Fruit fly (Drosophila melanogaster): ENCODE data around the gene Polr3I.

Polr3I gene

DNA sequence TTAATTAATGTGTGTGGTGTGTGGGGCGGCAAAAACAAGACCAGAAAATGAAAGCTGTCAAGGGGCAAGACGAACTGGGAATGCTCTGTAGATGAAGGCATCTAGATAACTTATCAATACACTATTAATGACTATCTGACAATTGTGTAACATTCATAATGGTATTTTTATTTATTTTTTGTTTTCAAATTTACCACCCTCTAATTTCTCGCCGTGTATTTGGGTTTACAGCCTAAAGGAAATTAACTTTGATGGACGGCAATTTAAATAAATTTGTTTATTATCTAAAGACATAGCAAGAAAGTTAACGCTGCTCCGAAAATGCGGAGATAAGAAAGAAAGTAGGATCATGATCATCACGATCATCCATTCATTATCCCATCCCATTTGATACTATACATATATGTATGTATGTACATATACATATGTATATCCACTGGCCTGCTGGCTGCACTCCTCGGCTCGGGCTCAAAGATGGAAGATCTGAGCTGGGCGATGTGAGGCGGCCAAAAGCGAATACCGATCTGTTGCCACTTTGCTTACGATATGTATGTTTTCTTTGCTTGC is 48.5 kb downstream of the Polr3I start:
- TF ChIP-seq CG4496 (GFP tag; IDR thresholded peaks at IDR 0.05): peak; percentile 57; the same call in 1 of the 3 replicates
- TF ChIP-seq fd96Ca (GFP tag; IDR thresholded peaks at IDR 0.05): 0 out of 3 replicates have a peak, but pooled peaks have one; percentile 15
- peak; percentile 14 for TF ChIP-seq CG15710 (tag; optimal IDR thresholded peaks at IDR 0.05)
- TF ChIP-seq CG8301 (tag; optimal IDR thresholded peaks at IDR 0.05): peak; percentile 41
- no peak for TF ChIP-seq CG34367 (tag; optimal IDR thresholded peaks at IDR 0.05)
- no peak for TF ChIP-seq Snoo (tag; optimal IDR thresholded peaks at IDR 0.05)
- no peak for TF ChIP-seq CG10348 (GFP tag; IDR thresholded peaks at IDR 0.05)
- 0 out of 2 replicates have a peak, but pooled peaks have one; percentile 22 for TF ChIP-seq CG32121 (GFP tag; IDR thresholded peaks at IDR 0.05)
- TF ChIP-seq CG8159 (tag; optimal IDR thresholded peaks at IDR 0.05): peak; percentile 12
- TF ChIP-seq Pif1A (GFP tag; optimal IDR thresholded peaks at IDR 0.05): peak; percentile 16
- peak; percentile 8 for TF ChIP-seq CG17806 (tag; optimal IDR thresholded peaks at IDR 0.05)
- TF ChIP-seq CG9948 (tag; optimal IDR thresholded peaks at IDR 0.05): peak; percentile 13
- TF ChIP-seq Ets98B (GFP tag; IDR thresholded peaks at IDR 0.05): peak; percentile 38

DNA sequence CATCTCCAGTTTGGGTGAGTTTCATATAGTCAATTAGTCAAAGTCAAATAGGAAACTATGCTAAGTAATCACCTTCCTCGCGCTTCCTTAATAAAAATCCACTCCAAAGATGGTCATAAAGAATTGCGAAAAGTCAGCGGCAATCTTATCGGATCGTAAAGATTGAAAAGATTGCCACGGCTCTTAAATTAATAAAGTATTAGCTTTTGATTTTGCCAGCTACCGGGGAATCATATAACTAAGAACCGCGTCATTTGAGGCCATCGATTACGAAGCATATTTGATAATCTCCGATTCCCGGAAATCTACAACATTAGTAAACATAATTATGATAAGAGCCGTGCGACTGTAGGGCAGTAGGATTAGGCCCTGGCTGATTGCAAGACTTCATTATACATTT is 50.0 kb downstream of the Polr3I start:
- TF ChIP-seq EcR (GFP tag; optimal IDR thresholded peaks at IDR 0.05) (no peak), CG4496 (GFP tag; IDR thresholded peaks at IDR 0.05) (no peak), CG8301 (tag; optimal IDR thresholded peaks at IDR 0.05) (no peak), Pif1A (GFP tag; optimal IDR thresholded peaks at IDR 0.05) (no peak), CG15710 (tag; optimal IDR thresholded peaks at IDR 0.05) (no peak), CG14655 (GFP tag; optimal IDR thresholded peaks at IDR 0.05) (no peak), CG9948 (tag; optimal IDR thresholded peaks at IDR 0.05) (no peak), Snoo (tag; optimal IDR thresholded peaks at IDR 0.05) (no peak), fd96Ca (GFP tag; IDR thresholded peaks at IDR 0.05) (no peak), Ets98B (GFP tag; IDR thresholded peaks at IDR 0.05) (no peak), gl (tag; optimal IDR thresholded peaks at IDR 0.05) (no peak), rn (GFP tag; IDR thresholded peaks at IDR 0.05) (no peak)
